Fruit fly (Drosophila melanogaster): ENCODE data around the gene CG14285.

Gene CG14285

DNA sequence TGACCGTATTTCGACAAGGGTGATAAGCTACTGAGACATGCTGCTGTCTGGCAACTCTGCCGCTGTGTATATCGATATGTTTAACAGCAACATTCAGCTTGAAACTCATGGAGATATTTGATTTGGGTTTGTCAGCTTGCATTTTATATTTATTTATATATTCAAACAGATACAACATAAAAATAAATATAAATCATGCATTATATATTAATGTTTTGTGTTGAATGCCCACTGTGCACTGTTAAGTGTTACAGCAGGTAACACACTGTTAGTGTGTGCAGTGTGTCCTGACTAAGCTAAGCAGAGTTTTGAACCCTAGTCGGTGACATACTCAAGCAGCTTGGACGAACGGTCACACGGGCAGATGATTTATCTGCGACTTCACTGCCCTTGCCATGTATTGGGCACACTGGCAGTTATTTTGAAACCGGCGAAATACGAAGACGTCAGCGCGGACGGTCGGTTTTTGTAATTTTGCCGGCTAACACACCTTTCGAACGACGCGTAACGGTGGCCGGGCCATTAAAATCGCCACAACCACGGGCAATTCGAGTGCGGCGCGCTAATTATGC is 41.2 kb upstream of the CG14285 start, which contains the start of the genes snRNP-U1-C and gukh (continued):
- TF ChIP-seq CG3838 (GFP tag; optimal IDR thresholded peaks at IDR 0.05) = peak; percentile 37
- peak; percentile 84 for TF ChIP-seq CG11456 (GFP tag; IDR thresholded peaks at IDR 0.05)
- TF ChIP-seq HmgZ (tag; optimal IDR thresholded peaks at IDR 0.05) = peak; percentile 88
- peak; percentile 69; the same call in 1 of the 2 replicates for TF ChIP-seq hbn (GFP tag; IDR thresholded peaks at IDR 0.05; ENCODE audit: partially characterized antibody)
- TF ChIP-seq Oaz (GFP tag; IDR thresholded peaks at IDR 0.05) = peak; percentile 77
- peak; percentile 31 for TF ChIP-seq chn (GFP tag; optimal IDR thresholded peaks at IDR 0.05)
- peak; percentile 87 for TF ChIP-seq B-H2 (GFP tag; optimal IDR thresholded peaks at IDR 0.05)
- peak; percentile 54 for TF ChIP-seq schlank (tag; optimal IDR thresholded peaks at IDR 0.05)
- TF ChIP-seq corto (GFP tag; optimal IDR thresholded peaks at IDR 0.05) = peak; percentile 62
- TF ChIP-seq CG12391 (tag; optimal IDR thresholded peaks at IDR 0.05) = peak; percentile 92
- peak; percentile 73; the same call in 1 of the 2 replicates for TF ChIP-seq CG43689 (GFP tag; IDR thresholded peaks at IDR 0.05)
- peak; percentile 66 for TF ChIP-seq CG30020 (tag; optimal IDR thresholded peaks at IDR 0.05)
- peak; percentile 92 for TF ChIP-seq CG12659 (GFP tag; optimal IDR thresholded peaks at IDR 0.05)
- TF ChIP-seq hkb (optimal IDR thresholded peaks at IDR 0.05) = no peak
- TF ChIP-seq hkb (GFP tag; IDR thresholded peaks at IDR 0.05) = peak; percentile 88
- TF ChIP-seq Scr (GFP tag; IDR thresholded peaks at IDR 0.05; ENCODE audit: partially characterized antibody) = peak; percentile 77
- TF ChIP-seq CG18599 (GFP tag; optimal IDR thresholded peaks at IDR 0.05) = peak; percentile 85
- TF ChIP-seq seq (GFP tag; IDR thresholded peaks at IDR 0.05) = peak; percentile 87
- TF ChIP-seq gt (GFP tag; IDR thresholded peaks at IDR 0.05) = peak; percentile 12; the same call in 1 of the 2 replicates
- TF ChIP-seq bab2 (GFP tag; optimal IDR thresholded peaks at IDR 0.05) = peak; percentile 45
- peak; percentile 50; the same call in 2 of the 3 replicates for TF ChIP-seq CG7357 (GFP tag; IDR thresholded peaks at IDR 0.05)
- TF ChIP-seq gsb (GFP tag; IDR thresholded peaks at IDR 0.05) = peak; percentile 69
- TF ChIP-seq CG2875 (GFP tag; optimal IDR thresholded peaks at IDR 0.05) = peak; percentile 66
- peak; percentile 67 for TF ChIP-seq onecut (GFP tag; IDR thresholded peaks at IDR 0.05)
- TF ChIP-seq wek (GFP tag; optimal IDR thresholded peaks at IDR 0.05) = peak; percentile 27
- TF ChIP-seq unpg (GFP tag; optimal IDR thresholded peaks at IDR 0.05) = peak; percentile 87
- TF ChIP-seq Myb (GFP tag; optimal IDR thresholded peaks at IDR 0.05) = peak; percentile 70
- peak; percentile 81 for TF ChIP-seq az2 (GFP tag; optimal IDR thresholded peaks at IDR 0.05)
- TF ChIP-seq CG5245 (GFP tag; optimal IDR thresholded peaks at IDR 0.05) = peak; percentile 60
- peak; percentile 31 for TF ChIP-seq CG8944 (GFP tag; optimal IDR thresholded peaks at IDR 0.05)
- TF ChIP-seq YL-1 (GFP tag; optimal IDR thresholded peaks at IDR 0.05) = peak; percentile 90
- TF ChIP-seq CG12299 (tag; optimal IDR thresholded peaks at IDR 0.05) = peak; percentile 78
- peak; percentile 87 for TF ChIP-seq zfh1 (GFP tag; IDR thresholded peaks at IDR 0.05)
- peak; percentile 58 for TF ChIP-seq CG6683 (GFP tag; optimal IDR thresholded peaks at IDR 0.05)
- TF ChIP-seq ERR (GFP tag; optimal IDR thresholded peaks at IDR 0.05) = no peak
- TF ChIP-seq gfzf (GFP tag; optimal IDR thresholded peaks at IDR 0.05) = peak; percentile 97
- TF ChIP-seq rib (GFP tag; IDR thresholded peaks at IDR 0.05) = peak; percentile 35; the same call in 1 of the 2 replicates
- peak; percentile 18 for TF ChIP-seq jumu (GFP tag; optimal IDR thresholded peaks at IDR 0.05)
- peak; percentile 39 for TF ChIP-seq CG13624 (GFP tag; optimal IDR thresholded peaks at IDR 0.05)
- TF ChIP-seq CG6689 (GFP tag; IDR thresholded peaks at IDR 0.05) = peak; percentile 72
- peak; percentile 98 for TF ChIP-seq Jarid2 (GFP tag; optimal IDR thresholded peaks at IDR 0.05)
- TF ChIP-seq cas (GFP tag; IDR thresholded peaks at IDR 0.05) = peak; percentile 84
- peak in 1 of 2 experiments; percentile 71 for TF ChIP-seq insv (GFP tag; optimal IDR thresholded peaks at IDR 0.05)
- peak; percentile 77 for TF ChIP-seq NFAT (GFP tag; IDR thresholded peaks at IDR 0.05)
- peak; percentile 18 to 84 for TF ChIP-seq Pdp1 (GFP tag; optimal IDR thresholded peaks at IDR 0.05)
- TF ChIP-seq CG15479 (GFP tag; optimal IDR thresholded peaks at IDR 0.05) = no peak
- peak; percentile 90 for TF ChIP-seq Med (GFP tag)
- no peak for TF ChIP-seq ftz-f1 (GFP tag; optimal IDR thresholded peaks at IDR 0.05)
- no peak for TF ChIP-seq TFAM (GFP tag; optimal IDR thresholded peaks at IDR 0.05)
- TF ChIP-seq CG7556 (GFP tag; optimal IDR thresholded peaks at IDR 0.05) = peak; percentile 77

Data from whole organism, embryonic.